Worm (Caenorhabditis elegans) whole organism, midembryonic: ENCODE measurements around the gene R02F11.12.

Source experiments
- T22C8.4 ChIP-seq: fragments of 200-800 bp; sonication (Bioruptor generic); IDR thresholded peaks from 2 replicates; pipeline ENCODE4 v1.3.6; 2022; ENCODE audit warnings: missing genetic modification characterization, missing compliant biosample characterization
- cog-1 ChIP-seq: sonication (generic microtip); optimal IDR thresholded peaks from 2 replicates; lab custom pipeline; 2016; ENCODE audit warnings: missing genetic modification characterization, missing compliant biosample characterization
- flt-1 ChIP-seq: fragments of 200-800 bp; sonication (Bioruptor generic); IDR thresholded peaks from 2 replicates; pipeline ENCODE4 v1.3.6; 2022; ENCODE audit warnings: missing genetic modification characterization, missing compliant biosample characterization
- ref-1 ChIP-seq: fragments of 200-800 bp; sonication (Bioruptor generic); conservative IDR thresholded peaks from 2 replicates; pipeline ENCODE4 v1.3.6; 2022; ENCODE audit warnings: missing genetic modification reagents, missing genetic modification characterization, missing compliant biosample characterization
- ztf-23 ChIP-seq: fragments of 200-800 bp; sonication (Bioruptor generic); IDR thresholded peaks from 2 replicates; pipeline ENCODE4 v1.3.6; 2022; ENCODE audit warnings: missing genetic modification reagents, missing genetic modification characterization, missing compliant biosample characterization
- ztf-29 ChIP-seq: fragments of 200-800 bp; sonication (Bioruptor generic); IDR thresholded peaks from 2 replicates; pipeline ENCODE4 v1.3.6; 2022; ENCODE audit warnings: missing genetic modification reagents, missing genetic modification characterization, missing compliant biosample characterization

- no peak for TF ChIP-seq ref-1 (GFP tag; lab: Robert Waterston, UW)
- no peak for TF ChIP-seq flt-1 (GFP tag; lab: Robert Waterston, UW)
- TF ChIP-seq cog-1 (tag; lab: Kevin White, UChicago) = no peak
- TF ChIP-seq ztf-29 (GFP tag; lab: Robert Waterston, UW) = no peak
- TF ChIP-seq T22C8.4 (GFP tag; lab: Robert Waterston, UW) = no peak
- no peak for TF ChIP-seq ztf-23 (GFP tag; lab: Robert Waterston, UW)
Measured at ce11 chrV:4791569-4791968, 1.1 kb downstream of the R02F11.12 start, which contains the start of gene R02F11.11.
